Worm (Caenorhabditis elegans): ENCODE results near the gene F43D2.6.

- no peak for TF ChIP-seq dao-5 (tag; optimal IDR thresholded peaks at IDR 0.05)
- no peak for TF ChIP-seq him-1 (tag; optimal IDR thresholded peaks at IDR 0.05)
These were observed 17.3 kb downstream of the F43D2.6 start for ce11 chrV:14617711-14618110.

Measured in whole organism, L4/young adult.